Worm (Caenorhabditis elegans): ENCODE data around the gene abu-15.

DNA sequence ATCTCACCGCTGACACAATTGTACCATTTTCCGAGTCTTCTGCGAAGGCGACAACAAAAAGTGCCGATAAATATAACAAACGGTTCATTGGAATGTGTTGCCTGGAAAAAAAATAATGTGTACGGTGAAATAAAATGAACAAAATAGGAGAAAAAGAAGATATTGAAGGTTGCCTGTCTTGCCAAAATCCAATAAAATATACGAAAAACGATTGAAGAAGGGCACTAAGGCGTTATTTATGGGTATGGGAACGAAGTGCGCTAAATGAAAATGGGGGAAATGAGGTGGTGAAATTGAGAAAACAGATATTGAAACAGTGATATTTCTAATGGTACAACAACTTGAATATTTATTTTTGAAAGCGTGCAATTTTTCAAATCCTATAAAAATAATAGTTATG, 39.8 kb downstream of the abu-15 start, which contains the start of gene Y47A7.2:
- TF ChIP-seq akir-1 (GFP tag; optimal IDR thresholded peaks at IDR 0.05), result no peak
- TF ChIP-seq D2030.7 (GFP tag; IDR thresholded peaks at IDR 0.05), result no peak
- no peak for TF ChIP-seq madf-8 (GFP tag; conservative IDR thresholded peaks at IDR 0.05)
- TF ChIP-seq F22D6.2 (tag; optimal IDR thresholded peaks at IDR 0.05), result no peak
- no peak for TF ChIP-seq aptf-2 (GFP tag; conservative IDR thresholded peaks at IDR 0.05)
- TF ChIP-seq bed-2 (GFP tag; IDR thresholded peaks at IDR 0.05), result no peak
- no peak for TF ChIP-seq ets-4 (GFP tag; optimal IDR thresholded peaks at IDR 0.05)
- TF ChIP-seq ztf-6 (GFP tag; IDR thresholded peaks at IDR 0.05), result no peak
